Fruit fly (Drosophila melanogaster) whole organism, embryonic: ENCODE results near the gene CG15394.

Experiments used
- CG11093 ChIP-seq: fragments of 200-800 bp; sonication (Bioruptor generic); IDR thresholded peaks from 3 replicates; pipeline ENCODE4 v1.3.6; 2022; ENCODE audit warnings: missing biosample characterization, missing genetic modification characterization
- CG11695 ChIP-seq: fragments of 200-800 bp; sonication (Bioruptor generic); IDR thresholded peaks from 3 replicates; pipeline ENCODE4 v1.3.6; 2022; ENCODE audit warnings: missing biosample characterization, missing genetic modification characterization
- CG13424 ChIP-seq: fragments of 200-800 bp; sonication (Bioruptor generic); optimal IDR thresholded peaks from 2 replicates; lab custom pipeline; 2019; ENCODE audit warnings: missing biosample characterization, mild to moderate bottlenecking, missing genetic modification characterization, moderate library complexity
- CG15011 ChIP-seq: fragments of 200-800 bp; sonication (Bioruptor generic); optimal IDR thresholded peaks from 3 replicates; lab custom pipeline; 2018; ENCODE audit warnings: missing biosample characterization, mild to moderate bottlenecking, missing genetic modification characterization
- CG1602 ChIP-seq: fragments of 200-800 bp; sonication (Bioruptor generic); optimal IDR thresholded peaks from 3 replicates; lab custom pipeline; 2016; ENCODE audit warnings: missing biosample characterization, missing genetic modification characterization
- CG1647 ChIP-seq: fragments of 200-800 bp; sonication (Bioruptor generic); optimal IDR thresholded peaks from 3 replicates; lab custom pipeline; 2016; ENCODE audit warnings: missing biosample characterization, missing genetic modification characterization
- CG16863 ChIP-seq: fragments of 200-800 bp; sonication (Bioruptor generic); optimal IDR thresholded peaks from 3 replicates; lab custom pipeline; 2016; ENCODE audit warnings: missing biosample characterization, missing genetic modification characterization
- CG17912 ChIP-seq: fragments of 200-800 bp; sonication (Bioruptor generic); optimal IDR thresholded peaks from 2 replicates; lab custom pipeline; 2018; ENCODE audit warnings: missing biosample characterization, mild to moderate bottlenecking, missing genetic modification characterization
- CG2678 ChIP-seq: fragments of 200-800 bp; sonication (Bioruptor generic); optimal IDR thresholded peaks from 3 replicates; lab custom pipeline; 2019; ENCODE audit warnings: missing biosample characterization, mild to moderate bottlenecking, missing genetic modification characterization, moderate library complexity
- CG31224 ChIP-seq: fragments of 200-800 bp; sonication (Bioruptor generic); IDR thresholded peaks from 2 replicates; pipeline ENCODE4 v1.3.6; 2022; ENCODE audit warnings: missing biosample characterization, missing genetic modification characterization
- CG3163 ChIP-seq: fragments of 200-800 bp; sonication (Bioruptor generic); optimal IDR thresholded peaks from 3 replicates; lab custom pipeline; 2016; ENCODE audit warnings: missing biosample characterization, missing genetic modification characterization
- CG33557 ChIP-seq: fragments of 200-800 bp; sonication (Bioruptor generic); optimal IDR thresholded peaks from 2 replicates; lab custom pipeline; 2019; ENCODE audit warnings: missing biosample characterization, mild to moderate bottlenecking, missing genetic modification characterization, moderate library complexity
- CG4820 ChIP-seq: fragments of 200-800 bp; sonication (Bioruptor generic); optimal IDR thresholded peaks from 3 replicates; lab custom pipeline; 2016; ENCODE audit warnings: missing biosample characterization, missing genetic modification characterization
- CG7372 ChIP-seq: fragments of 200-800 bp; sonication (Bioruptor generic); IDR thresholded peaks from 2 replicates; pipeline ENCODE4 v1.3.6; 2022; ENCODE audit warnings: missing biosample characterization, missing genetic modification characterization
- CG8089 ChIP-seq: fragments of 200-800 bp; sonication (Bioruptor generic); optimal IDR thresholded peaks from 3 replicates; lab custom pipeline; 2016; ENCODE audit warnings: missing biosample characterization, missing genetic modification characterization
- Dbx ChIP-seq: fragments of 200-800 bp; sonication (Bioruptor generic); IDR thresholded peaks from 3 replicates; pipeline ENCODE4 v1.3.6; 2022; ENCODE audit warnings: missing biosample characterization, missing genetic modification characterization
- ERR ChIP-seq: fragments of 200-800 bp; sonication (Bioruptor generic); optimal IDR thresholded peaks from 2 replicates; lab custom pipeline; 2016; ENCODE audit warnings: missing biosample characterization, missing genetic modification characterization
- Ets97D ChIP-seq: fragments of 200-800 bp; sonication (Bioruptor generic); optimal IDR thresholded peaks from 3 replicates; lab custom pipeline; 2016; ENCODE audit warnings: missing biosample characterization, missing genetic modification characterization
- GATAe ChIP-seq: fragments of 200-800 bp; sonication (Bioruptor generic); conservative IDR thresholded peaks from 2 replicates; pipeline ENCODE4 v1.3.6; 2022; ENCODE audit warnings: missing biosample characterization, missing genetic modification characterization
- Gsc ChIP-seq: fragments of 200-800 bp; sonication (Bioruptor generic); IDR thresholded peaks from 2 replicates; pipeline ENCODE4 v1.3.6; 2022; ENCODE audit warnings: missing biosample characterization, missing genetic modification characterization
- HLH54F ChIP-seq: fragments of 200-800 bp; sonication (Bioruptor generic); optimal IDR thresholded peaks from 3 replicates; lab custom pipeline; 2016; ENCODE audit warnings: missing biosample characterization, missing genetic modification characterization
- HmgZ ChIP-seq: fragments of 200-800 bp; sonication (Bioruptor generic); optimal IDR thresholded peaks from 2 replicates; lab custom pipeline; 2018; ENCODE audit warnings: missing biosample characterization, mild to moderate bottlenecking, missing genetic modification characterization
- Hmr ChIP-seq: fragments of 200-800 bp; sonication (Bioruptor generic); optimal IDR thresholded peaks from 3 replicates; lab custom pipeline; 2017; ENCODE audit warnings: mild to moderate bottlenecking, missing biosample characterization, missing genetic modification reagents, missing genetic modification characterization
- Kr ChIP-seq: fragments of 200-800 bp; sonication (Bioruptor generic); optimal IDR thresholded peaks from 2 replicates; lab custom pipeline; 2017; ENCODE audit warnings: missing biosample characterization, mild to moderate bottlenecking, missing genetic modification characterization
- Lhr ChIP-seq: fragments of 200-800 bp; sonication (Bioruptor generic); optimal IDR thresholded peaks from 3 replicates; lab custom pipeline; 2017; ENCODE audit warnings: mild to moderate bottlenecking, missing biosample characterization, missing genetic modification reagents, missing genetic modification characterization
- NC2α ChIP-seq: fragments of 200-800 bp; sonication (Bioruptor generic); optimal IDR thresholded peaks from 2 replicates; lab custom pipeline; 2016; ENCODE audit warnings: missing biosample characterization, missing genetic modification characterization
- Poxn ChIP-seq: fragments of 200-800 bp; sonication (Bioruptor generic); IDR thresholded peaks from 2 replicates; pipeline ENCODE4 v1.3.6; 2022; ENCODE audit warnings: missing biosample characterization, missing genetic modification characterization
- Ptx1 ChIP-seq: fragments of 200-800 bp; sonication (Bioruptor generic); IDR thresholded peaks from 2 replicates; pipeline ENCODE4 v1.3.6; 2022; ENCODE audit warnings: missing biosample characterization, missing genetic modification characterization
- Scr ChIP-seq: fragments of 200-800 bp; sonication (Bioruptor generic); IDR thresholded peaks from 2 replicates; pipeline ENCODE4 v1.3.6; 2022; ENCODE audit warnings: missing biosample characterization, missing genetic modification characterization; ENCODE audit not compliant: partially characterized antibody
- Sox102F ChIP-seq: fragments of 200-800 bp; sonication (Bioruptor generic); optimal IDR thresholded peaks from 2 replicates; lab custom pipeline; 2018; ENCODE audit warnings: missing biosample characterization, mild to moderate bottlenecking, missing genetic modification characterization, moderate library complexity
- Usf ChIP-seq: fragments of 200-800 bp; sonication (Bioruptor generic); optimal IDR thresholded peaks from 2 replicates; lab custom pipeline; 2017; ENCODE audit warnings: missing genotype, missing biosample characterization, missing genetic modification characterization
- amos ChIP-seq: fragments of 200-800 bp; sonication (Bioruptor generic); IDR thresholded peaks from 2 replicates; pipeline ENCODE4 v1.3.6; 2022; ENCODE audit warnings: missing biosample characterization, missing genetic modification characterization; ENCODE audit not compliant: partially characterized antibody
- ash1 ChIP-seq: fragments of 200-800 bp; sonication (Bioruptor generic); optimal IDR thresholded peaks from 2 replicates; lab custom pipeline; 2018; ENCODE audit warnings: missing biosample characterization, mild to moderate bottlenecking, missing genetic modification characterization
- cg ChIP-seq: fragments of 200-800 bp; sonication (Bioruptor generic); optimal IDR thresholded peaks from 3 replicates; lab custom pipeline; 2019; ENCODE audit warnings: missing biosample characterization, mild to moderate bottlenecking, missing genetic modification characterization, moderate library complexity
- chn ChIP-seq: fragments of 200-800 bp; sonication (Bioruptor generic); optimal IDR thresholded peaks from 2 replicates; lab custom pipeline; 2016; ENCODE audit warnings: missing biosample characterization, missing genetic modification characterization
- da ChIP-seq: fragments of 200-800 bp; sonication (Bioruptor generic); optimal IDR thresholded peaks from 2 replicates; lab custom pipeline; 2016; ENCODE audit warnings: missing biosample characterization, missing genetic modification characterization
- danr ChIP-seq: fragments of 200-800 bp; sonication (Bioruptor generic); IDR thresholded peaks from 2 replicates; pipeline ENCODE4 v1.3.6; 2022; ENCODE audit warnings: missing biosample characterization, missing genetic modification characterization
- dati ChIP-seq: fragments of 200-800 bp; sonication (Bioruptor generic); IDR thresholded peaks from 2 replicates; pipeline ENCODE4 v1.3.6; 2022; ENCODE audit warnings: missing biosample characterization, missing genetic modification characterization
- fd3F ChIP-seq: fragments of 200-800 bp; sonication (Bioruptor generic); optimal IDR thresholded peaks from 2 replicates; lab custom pipeline; 2018; ENCODE audit warnings: missing biosample characterization, mild to moderate bottlenecking, missing genetic modification characterization, moderate library complexity
- gro ChIP-seq: fragments of 200-800 bp; sonication (Bioruptor generic); optimal IDR thresholded peaks from 2 replicates; lab custom pipeline; 2016; ENCODE audit warnings: missing biosample characterization, missing genetic modification characterization
- gsb ChIP-seq: fragments of 200-800 bp; sonication (Bioruptor generic); IDR thresholded peaks from 2 replicates; pipeline ENCODE4 v1.3.6; 2022; ENCODE audit warnings: missing biosample characterization, missing genetic modification characterization
- gsb-n ChIP-seq: fragments of 200-800 bp; sonication (Bioruptor generic); optimal IDR thresholded peaks from 3 replicates; lab custom pipeline; 2018; ENCODE audit warnings: missing biosample characterization, mild to moderate bottlenecking, missing genetic modification characterization
- hth ChIP-seq: fragments of >200 bp; optimal IDR thresholded peaks from 2 replicates; lab custom pipeline; 2017; ENCODE audit warnings: inconsistent platforms
- ind ChIP-seq: fragments of 200-800 bp; sonication (Bioruptor generic); optimal IDR thresholded peaks from 3 replicates; lab custom pipeline; 2016; ENCODE audit warnings: missing biosample characterization, missing genetic modification characterization
- jigr1 ChIP-seq: fragments of 200-800 bp; sonication (Bioruptor generic); IDR thresholded peaks from 3 replicates; pipeline ENCODE4 v1.3.6; 2022; ENCODE audit warnings: missing biosample characterization, missing genetic modification characterization
- kay ChIP-seq: fragments of 200-800 bp; sonication (Bioruptor generic); optimal IDR thresholded peaks from 2 replicates; lab custom pipeline; 2016; ENCODE audit warnings: missing biosample characterization, missing genetic modification characterization
- nau ChIP-seq: fragments of 200-800 bp; sonication (Bioruptor generic); optimal IDR thresholded peaks from 3 replicates; lab custom pipeline; 2017; ENCODE audit warnings: missing biosample characterization, mild to moderate bottlenecking, missing genetic modification characterization, missing genetic modification reagents
- onecut ChIP-seq: fragments of 200-800 bp; sonication (Bioruptor generic); IDR thresholded peaks from 2 replicates; pipeline ENCODE4 v1.3.6; 2022; ENCODE audit warnings: missing biosample characterization, missing genetic modification characterization
- sob ChIP-seq: fragments of 200-800 bp; sonication (Bioruptor generic); IDR thresholded peaks from 2 replicates; pipeline ENCODE4 v1.3.6; 2022; ENCODE audit warnings: missing biosample characterization, missing genetic modification characterization
- tin ChIP-seq: fragments of 200-800 bp; sonication (Bioruptor generic); optimal IDR thresholded peaks from 3 replicates; lab custom pipeline; 2016; ENCODE audit warnings: missing biosample characterization, missing genetic modification characterization
- tna ChIP-seq: fragments of 200-800 bp; sonication (Bioruptor generic); IDR thresholded peaks from 2 replicates; pipeline ENCODE4 v1.3.6; 2022; ENCODE audit warnings: missing biosample characterization, missing genetic modification characterization; ENCODE audit not compliant: partially characterized antibody
- unc-4 ChIP-seq: fragments of 200-800 bp; sonication (Bioruptor generic); IDR thresholded peaks from 2 replicates; pipeline ENCODE4 v1.3.6; 2022; ENCODE audit warnings: missing biosample characterization, missing genetic modification characterization; ENCODE audit not compliant: partially characterized antibody
- vvl ChIP-seq: fragments of 200-800 bp; sonication (Bioruptor generic); IDR thresholded peaks from 2 replicates; pipeline ENCODE4 v1.3.6; 2022; ENCODE audit warnings: missing biosample characterization, missing genetic modification characterization

Gene CG15394

dm6 chr2L:2542491-2542890, 49.2 kb upstream of the CG15394 start (continued):
- TF ChIP-seq cg (no peak), nau (GFP tag; lab: Kevin White, UChicago) (no peak), danr (no peak), tna (no peak), CG1602 (GFP tag; lab: Kevin White, UChicago) (no peak), jigr1 (GFP tag; lab: Robert Waterston, UW) (no peak), CG4820 (GFP tag; lab: Kevin White, UChicago) (no peak), fd3F (no peak), CG13424 (tag; lab: Kevin White, UChicago) (peak; percentile 26), CG3163 (GFP tag; lab: Kevin White, UChicago) (no peak), Gsc (GFP tag; lab: Robert Waterston, UW) (no peak), CG11093 (no peak), ash1 (GFP tag; lab: Kevin White, UChicago) (no peak), hth (lab: Kevin White, UChicago) (no peak), CG15011 (no peak), Sox102F (GFP tag; lab: Kevin White, UChicago) (peak; percentile 24), gsb (GFP tag; lab: Robert Waterston, UW) (no peak), gro (GFP tag; lab: Kevin White, UChicago) (no peak), amos (GFP tag; lab: Robert Waterston, UW) (no peak), HmgZ (no peak), CG1647 (no peak), Kr (GFP tag; lab: Kevin White, UChicago) (no peak), Usf (GFP tag; lab: Kevin White, UChicago) (no peak), CG16863 (GFP tag; lab: Kevin White, UChicago) (no peak), NC2α (GFP tag; lab: Kevin White, UChicago) (no peak), Ptx1 (0 out of 2 replicates have a peak, but pooled peaks have one; percentile 20), Scr (GFP tag; lab: Robert Waterston, UW) (no peak), dati (no peak), kay (GFP tag; lab: Kevin White, UChicago) (no peak), vvl (GFP tag; lab: Robert Waterston, UW) (no peak), ind (no peak), CG8089 (GFP tag; lab: Kevin White, UChicago) (no peak), Ets97D (no peak), onecut (GFP tag; lab: Robert Waterston, UW) (no peak), chn (GFP tag; lab: Kevin White, UChicago) (no peak), ERR (GFP tag; lab: Kevin White, UChicago) (no peak), sob (GFP tag; lab: Robert Waterston, UW) (no peak), Hmr (GFP tag; lab: Kevin White, UChicago) (peak; percentile 40), CG31224 (GFP tag; lab: Robert Waterston, UW) (no peak), CG17912 (GFP tag; lab: Kevin White, UChicago) (no peak), CG7372 (GFP tag; lab: Robert Waterston, UW) (no peak), Lhr (GFP tag; lab: Kevin White, UChicago) (no peak), da (GFP tag; lab: Kevin White, UChicago) (no peak), Poxn (no peak), CG11695 (0 out of 3 replicates have a peak, but pooled peaks have one; percentile 22), Dbx (GFP tag; lab: Robert Waterston, UW) (no peak), tin (GFP tag; lab: Kevin White, UChicago) (no peak), CG33557 (GFP tag; lab: Kevin White, UChicago) (no peak), GATAe (GFP tag; lab: Robert Waterston, UW) (no peak), HLH54F (no peak), CG2678 (tag; lab: Kevin White, UChicago) (peak; percentile 64), gsb-n (tag; lab: Kevin White, UChicago) (no peak), unc-4 (GFP tag; lab: Robert Waterston, UW) (no peak)
